Fruit fly (Drosophila melanogaster): ENCODE measurements around the gene CG5418.

DNA sequence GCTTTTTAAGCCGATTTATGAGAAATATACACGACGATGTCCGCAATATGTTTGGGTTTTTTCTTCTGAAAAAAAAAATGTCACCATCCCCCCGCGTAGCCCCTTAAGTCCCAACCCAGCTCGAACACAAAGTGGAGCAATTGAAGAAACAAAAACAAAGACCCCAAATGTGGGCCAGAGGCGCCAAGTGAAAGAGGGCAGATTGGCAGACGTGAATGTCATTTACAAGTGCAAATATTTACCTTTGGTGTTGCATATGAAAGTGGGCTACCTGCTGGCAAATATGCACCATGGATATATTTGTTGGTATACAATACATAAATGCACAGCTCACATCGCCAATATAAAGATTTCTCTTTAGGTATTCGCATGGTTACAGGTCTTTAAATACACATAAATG is 42.4 kb downstream of the CG5418 start:
- no peak for TF ChIP-seq ato (GFP tag; IDR thresholded peaks at IDR 0.05; ENCODE audit: partially characterized antibody)
- no peak for TF ChIP-seq CG6854 (GFP tag; optimal IDR thresholded peaks at IDR 0.05)
- no peak for TF ChIP-seq mirr (GFP tag; optimal IDR thresholded peaks at IDR 0.05)
- no peak for TF ChIP-seq CHES-1-like (GFP tag; optimal IDR thresholded peaks at IDR 0.05)
- no peak for TF ChIP-seq lola (GFP tag; optimal IDR thresholded peaks at IDR 0.05)
- TF ChIP-seq CG12769 (tag; optimal IDR thresholded peaks at IDR 0.05), result no peak
